Worm (Caenorhabditis elegans) whole organism, L1 larva: ENCODE results near the gene Y53C12A.6.

ENCODE experiments used
- blmp-1 ChIP-seq: fragments of 150-350 bp; optimal IDR thresholded peaks from 2 replicates; lab custom pipeline; 2014; ENCODE audit warnings: missing biosample characterization, missing genetic modification characterization
- pqm-1 ChIP-seq: sonication (generic microtip); optimal IDR thresholded peaks from 3 replicates; lab custom pipeline; 2017; ENCODE audit warnings: missing biosample characterization, missing genetic modification characterization
- snpc-4 ChIP-seq: fragments of 150-350 bp; optimal IDR thresholded peaks from 2 replicates; lab custom pipeline; 2014; ENCODE audit warnings: missing biosample characterization, missing genetic modification characterization

DNA sequence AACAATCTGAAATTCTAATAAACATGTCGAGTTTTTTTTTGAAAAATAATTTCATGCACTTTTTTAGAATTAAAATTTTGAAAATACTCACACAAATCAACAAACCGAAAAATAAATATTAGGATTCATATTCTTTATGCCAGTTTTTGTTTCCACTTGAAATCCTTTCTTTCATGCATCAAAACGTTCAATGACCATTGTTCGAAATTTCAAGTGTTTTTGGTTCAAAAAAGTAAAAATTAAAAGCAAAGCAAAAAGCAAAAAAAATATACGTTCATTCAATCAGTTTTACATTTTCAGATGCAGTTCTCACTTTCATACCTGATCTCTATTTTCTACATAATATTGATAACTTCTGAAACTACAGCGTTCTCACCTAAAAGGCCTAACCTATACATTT lies 35.9 kb upstream of the Y53C12A.6 start, which contains the start of gene ZK1321.1:
- TF ChIP-seq blmp-1 (no peak), pqm-1 (tag; lab: Kevin White, UChicago) (no peak), snpc-4 (tag; lab: Kevin White, UChicago) (no peak)
